Worm (Caenorhabditis elegans): ENCODE data around the gene svh-5.

DNA sequence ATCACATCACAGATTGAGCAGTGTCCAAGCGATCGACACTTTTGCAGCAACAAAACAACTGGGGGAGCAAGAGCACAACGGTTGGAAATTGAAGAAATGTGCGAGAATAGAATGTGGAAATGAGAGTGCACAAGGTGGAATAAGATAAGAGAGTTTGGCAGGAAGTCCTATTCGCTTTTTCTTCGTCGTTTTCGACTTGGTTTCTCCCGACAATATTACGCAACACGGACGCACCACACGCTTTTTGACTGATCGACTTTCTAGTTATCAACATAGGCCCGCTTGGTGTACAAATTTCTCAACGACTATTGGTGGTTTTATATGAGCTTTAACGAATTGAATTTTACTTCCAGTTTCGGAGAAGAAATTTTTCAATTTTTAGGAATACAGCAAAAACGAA is 5.3 kb upstream of the svh-5 start:
- no peak for TF ChIP-seq sptf-1 (tag; optimal IDR thresholded peaks at IDR 0.05)
- no peak for TF ChIP-seq lin-13 (GFP tag; optimal IDR thresholded peaks at IDR 0.05)
- TF ChIP-seq nhr-11 (tag; optimal IDR thresholded peaks at IDR 0.05): no peak

Measured in whole organism, L1 larva.